Worm (Caenorhabditis elegans): ENCODE data around the gene F36D4.5.

ce11 chrV:9457535-9457934 lies 31.9 kb upstream of the F36D4.5 start:
- TF ChIP-seq ama-1 (optimal IDR thresholded peaks at IDR 0.05): no peak
- no peak for TF ChIP-seq tbx-37 (GFP tag; conservative IDR thresholded peaks at IDR 0.05)
- TF ChIP-seq sea-1 (GFP tag; conservative IDR thresholded peaks at IDR 0.05): no peak
- TF ChIP-seq flt-1 (GFP tag; IDR thresholded peaks at IDR 0.05): no peak
- no peak for TF ChIP-seq ceh-13 (GFP tag; optimal IDR thresholded peaks at IDR 0.05)

Data from whole organism, early embryonic.